Worm (Caenorhabditis elegans) whole organism, L2 larva: ENCODE data around the gene wht-7.

ENCODE experiments used
- C34F6.9 ChIP-seq: fragments of 150-350 bp; optimal IDR thresholded peaks from 2 replicates; lab custom pipeline; 2014; ENCODE audit warnings: missing biosample characterization, missing genetic modification characterization
- F13H6.1 ChIP-seq: sonication (generic microtip); optimal IDR thresholded peaks from 2 replicates; lab custom pipeline; 2016; ENCODE audit warnings: missing genetic modification characterization, missing compliant biosample characterization
- R02D3.7 ChIP-seq: fragments of 150-350 bp; optimal IDR thresholded peaks from 2 replicates; lab custom pipeline; 2014; ENCODE audit warnings: missing biosample characterization, missing genetic modification characterization
- Y55F3AM.14 ChIP-seq: fragments of 200-800 bp; sonication (Bioruptor generic); optimal IDR thresholded peaks from 2 replicates; lab custom pipeline; 2018; ENCODE audit warnings: mild to moderate bottlenecking, missing genetic modification characterization, missing compliant biosample characterization
- ZK546.5 ChIP-seq: sonication (generic microtip); optimal IDR thresholded peaks from 2 replicates; lab custom pipeline; 2017; ENCODE audit warnings: missing biosample characterization, missing genetic modification characterization
- alr-1 ChIP-seq: fragments of 150-350 bp; optimal IDR thresholded peaks from 2 replicates; lab custom pipeline; 2014; ENCODE audit warnings: missing biosample characterization, missing genetic modification characterization
- ama-1 ChIP-seq: fragments of 150-350 bp; optimal IDR thresholded peaks from 2 replicates; lab custom pipeline; 2018; ENCODE audit warnings: inconsistent platforms
- blmp-1 ChIP-seq: sonication (generic microtip); optimal IDR thresholded peaks from 2 replicates; lab custom pipeline; 2017; ENCODE audit warnings: missing genetic modification characterization, mild to moderate bottlenecking, missing compliant biosample characterization, antibody characterized with exemption, moderate library complexity; ENCODE audit not compliant: insufficient read depth
- ceh-16 ChIP-seq: fragments of 150-350 bp; optimal IDR thresholded peaks from 2 replicates; lab custom pipeline; 2014; ENCODE audit warnings: missing biosample characterization, missing genetic modification characterization
- ceh-82 ChIP-seq: fragments of 150-350 bp; optimal IDR thresholded peaks from 2 replicates; lab custom pipeline; 2014; ENCODE audit warnings: missing biosample characterization, missing genetic modification characterization
- crh-2 ChIP-seq: sonication (generic microtip); optimal IDR thresholded peaks from 2 replicates; lab custom pipeline; 2017; ENCODE audit warnings: missing biosample characterization, missing genetic modification characterization
- dmd-4 ChIP-seq: sonication (generic microtip); optimal IDR thresholded peaks from 2 replicates; lab custom pipeline; 2017; ENCODE audit warnings: missing biosample characterization, missing genetic modification characterization
- elt-1 ChIP-seq: fragments of 150-350 bp; optimal IDR thresholded peaks from 2 replicates; lab custom pipeline; 2014; ENCODE audit warnings: missing biosample characterization, missing genetic modification characterization
- elt-3 ChIP-seq: sonication (generic microtip); optimal IDR thresholded peaks from 2 replicates; lab custom pipeline; 2017; ENCODE audit warnings: missing biosample characterization, missing genetic modification characterization
- fos-1 ChIP-seq: fragments of 150-350 bp; optimal IDR thresholded peaks from 2 replicates; lab custom pipeline; 2014; ENCODE audit warnings: missing biosample characterization, missing genetic modification characterization
- gmeb-1 ChIP-seq: fragments of 150-350 bp; optimal IDR thresholded peaks from 2 replicates; lab custom pipeline; 2014; ENCODE audit warnings: missing biosample characterization, missing genetic modification characterization
- lin-11 ChIP-seq: fragments of 150-350 bp; sonication (generic microtip); optimal IDR thresholded peaks from 2 replicates; lab custom pipeline; 2014; ENCODE audit warnings: missing biosample characterization, missing genetic modification characterization, inconsistent platforms, mixed read lengths
- lin-13 ChIP-seq: fragments of 150-350 bp; optimal IDR thresholded peaks from 2 replicates; lab custom pipeline; 2014; ENCODE audit warnings: missing biosample characterization, missing genetic modification reagents, missing genetic modification characterization
- lin-39 ChIP-seq: fragments of 150-350 bp; optimal IDR thresholded peaks from 2 replicates; lab custom pipeline; 2014; ENCODE audit warnings: missing biosample characterization, missing genetic modification reagents, missing genetic modification characterization
- lsy-2 ChIP-seq, 2 experiments: fragments of 150-350 bp in 1 of 2; sonication (generic microtip) in 1 of 2; optimal IDR thresholded peaks; 2 replicates each; lab custom pipeline; 2014 to 2017; ENCODE audit warnings: missing biosample characterization in 2 of 2, missing genetic modification characterization in 2 of 2
- mab-5 ChIP-seq: fragments of 150-350 bp; optimal IDR thresholded peaks from 2 replicates; lab custom pipeline; 2014; ENCODE audit warnings: missing biosample characterization, missing genetic modification characterization
- mbf-1 ChIP-seq: sonication (generic microtip); optimal IDR thresholded peaks from 2 replicates; lab custom pipeline; 2017; ENCODE audit warnings: missing biosample characterization, missing genetic modification characterization
- mdl-1 ChIP-seq, 2 experiments: fragments of 150-350 bp in 1 of 2; sonication (generic microtip) in 1 of 2; optimal IDR thresholded peaks; 2 replicates each; lab custom pipeline; 2017; ENCODE audit warnings: missing biosample characterization in 2 of 2, missing genetic modification characterization in 2 of 2
- nhr-10 ChIP-seq: sonication (generic microtip); optimal IDR thresholded peaks from 2 replicates; lab custom pipeline; 2017; ENCODE audit warnings: missing biosample characterization, missing genetic modification characterization
- nhr-12 ChIP-seq: fragments of 150-350 bp; optimal IDR thresholded peaks from 2 replicates; lab custom pipeline; 2014; ENCODE audit warnings: missing biosample characterization, missing genetic modification characterization
- nhr-129 ChIP-seq: fragments of 150-350 bp; optimal IDR thresholded peaks from 2 replicates; lab custom pipeline; 2014; ENCODE audit warnings: missing biosample characterization, missing genetic modification characterization
- nhr-21 ChIP-seq: fragments of 150-350 bp; optimal IDR thresholded peaks from 2 replicates; lab custom pipeline; 2014; ENCODE audit warnings: missing biosample characterization, missing genetic modification characterization
- nhr-23 ChIP-seq: fragments of 150-350 bp; optimal IDR thresholded peaks from 2 replicates; lab custom pipeline; 2014; ENCODE audit warnings: missing biosample characterization, missing genetic modification reagents, missing genetic modification characterization
- nhr-237 ChIP-seq: fragments of 150-350 bp; optimal IDR thresholded peaks from 2 replicates; lab custom pipeline; 2014; ENCODE audit warnings: missing biosample characterization, missing genetic modification characterization
- nhr-25 ChIP-seq: fragments of 150-350 bp; sonication (generic microtip); optimal IDR thresholded peaks from 3 replicates; lab custom pipeline; 2014; ENCODE audit warnings: missing biosample characterization, missing genetic modification characterization
- nhr-6 ChIP-seq: fragments of 150-350 bp; optimal IDR thresholded peaks from 2 replicates; lab custom pipeline; 2014; ENCODE audit warnings: missing biosample characterization, missing genetic modification characterization
- nhr-77 ChIP-seq: fragments of 150-350 bp; optimal IDR thresholded peaks from 2 replicates; lab custom pipeline; 2014; ENCODE audit warnings: missing biosample characterization, missing genetic modification characterization
- peb-1 ChIP-seq: fragments of 150-350 bp; optimal IDR thresholded peaks from 2 replicates; lab custom pipeline; 2014; ENCODE audit warnings: missing biosample characterization, missing genetic modification characterization
- sem-4 ChIP-seq: fragments of 150-350 bp; optimal IDR thresholded peaks from 2 replicates; lab custom pipeline; 2014; ENCODE audit warnings: missing biosample characterization, missing genetic modification reagents, missing genetic modification characterization
- skn-1 ChIP-seq: sonication (generic microtip); optimal IDR thresholded peaks from 2 replicates; lab custom pipeline; 2017; ENCODE audit warnings: missing biosample characterization, missing genetic modification characterization
- sma-3 ChIP-seq: sonication (generic microtip); optimal IDR thresholded peaks from 2 replicates; lab custom pipeline; 2016; ENCODE audit warnings: missing genetic modification reagents, missing genetic modification characterization, missing compliant biosample characterization
- sma-9 ChIP-seq, 2 experiments: fragments of 150-350 bp in 1 of 2; sonication (generic microtip) in 1 of 2; optimal IDR thresholded peaks; 2 replicates each; lab custom pipeline; 2014 to 2016; ENCODE audit warnings: missing genetic modification characterization in 2 of 2, mild to moderate bottlenecking in 1 of 2, missing biosample characterization in 1 of 2, missing compliant biosample characterization in 1 of 2, missing genetic modification reagents in 1 of 2, moderate library complexity in 1 of 2
- snpc-4 ChIP-seq: fragments of 150-350 bp; optimal IDR thresholded peaks from 2 replicates; lab custom pipeline; 2014; ENCODE audit warnings: missing biosample characterization, missing genetic modification characterization
- unc-39 ChIP-seq: fragments of 150-350 bp; optimal IDR thresholded peaks from 2 replicates; lab custom pipeline; 2014; ENCODE audit warnings: missing biosample characterization, missing genetic modification characterization
- unc-55 ChIP-seq: fragments of 150-350 bp; sonication (generic microtip); optimal IDR thresholded peaks from 3 replicates; lab custom pipeline; 2014; ENCODE audit warnings: missing biosample characterization, missing genetic modification reagents, missing genetic modification characterization
- unc-62 ChIP-seq: fragments of 150-350 bp; optimal IDR thresholded peaks from 2 replicates; lab custom pipeline; 2014; ENCODE audit warnings: missing biosample characterization, missing genetic modification reagents, missing genetic modification characterization
- zag-1 ChIP-seq: fragments of 150-350 bp; optimal IDR thresholded peaks from 2 replicates; lab custom pipeline; 2014; ENCODE audit warnings: missing biosample characterization, missing genetic modification characterization
- ztf-11 ChIP-seq: sonication (generic microtip); optimal IDR thresholded peaks from 2 replicates; lab custom pipeline; 2017; ENCODE audit warnings: missing biosample characterization, missing genetic modification characterization
- ztf-4 ChIP-seq: fragments of 150-350 bp; optimal IDR thresholded peaks from 2 replicates; lab custom pipeline; 2014; ENCODE audit warnings: missing biosample characterization, missing genetic modification characterization

wht-7 gene

DNA sequence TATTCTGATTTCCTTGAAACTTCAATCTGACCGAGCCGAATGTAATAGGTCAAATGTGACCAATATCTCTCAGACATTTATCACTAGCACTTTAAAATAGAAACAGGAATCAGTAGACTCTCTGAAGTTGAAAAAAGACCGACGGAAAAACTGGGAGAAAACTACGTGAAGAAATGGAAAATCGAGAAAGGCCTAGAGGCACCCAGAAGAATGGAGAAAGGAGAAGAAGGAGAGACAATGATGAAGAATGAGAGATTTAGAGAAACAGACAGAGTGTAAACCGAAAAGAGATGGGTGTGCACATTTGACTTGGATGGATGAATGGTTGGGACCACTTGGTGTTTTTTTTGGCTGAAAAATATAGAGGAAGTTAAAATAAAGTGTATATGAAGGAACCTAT is 20.6 kb upstream of the wht-7 start:
- peak; percentile 74 for TF ChIP-seq nhr-129
- TF ChIP-seq unc-39 (tag; lab: Kevin White, UChicago): no peak
- TF ChIP-seq ZK546.5 (tag; lab: Kevin White, UChicago): no peak
- TF ChIP-seq mdl-1 (tag; optimal IDR thresholded peaks at IDR 0.05; lab: Kevin White, UChicago): no peak
- no peak for TF ChIP-seq lin-11 (tag; lab: Kevin White, UChicago)
- no peak for TF ChIP-seq dmd-4 (tag; lab: Kevin White, UChicago)
- peak; percentile 46 for TF ChIP-seq F13H6.1 (tag; lab: Kevin White, UChicago)
- no peak for TF ChIP-seq gmeb-1
- TF ChIP-seq nhr-12 (tag; lab: Kevin White, UChicago): no peak
- TF ChIP-seq lsy-2 (tag; optimal IDR thresholded peaks at IDR 0.05; lab: Kevin White, UChicago): peak in 1 of 2 experiments; percentile 60
- TF ChIP-seq Y55F3AM.14 (GFP tag; lab: Kevin White, UChicago): no peak
- peak; percentile 3 for TF ChIP-seq fos-1
- no peak for TF ChIP-seq nhr-6 (tag; lab: Kevin White, UChicago)
- TF ChIP-seq ztf-4 (tag; lab: Kevin White, UChicago): no peak
- no peak for TF ChIP-seq sem-4 (tag; lab: Kevin White, UChicago)
- TF ChIP-seq ama-1: peak; percentile 56
- no peak for TF ChIP-seq mbf-1 (tag; lab: Kevin White, UChicago)
- no peak for TF ChIP-seq nhr-10 (tag; lab: Kevin White, UChicago)
- TF ChIP-seq blmp-1: no peak
- no peak for TF ChIP-seq R02D3.7 (tag; lab: Kevin White, UChicago)
- no peak for TF ChIP-seq snpc-4 (tag; lab: Kevin White, UChicago)
- no peak for TF ChIP-seq ztf-11
- peak; percentile 37 for TF ChIP-seq sma-9 (GFP tag; optimal IDR thresholded peaks at IDR 0.05; lab: Kevin White, UChicago)
- TF ChIP-seq sma-9 (tag; optimal IDR thresholded peaks at IDR 0.05; lab: Kevin White, UChicago): no peak
- TF ChIP-seq nhr-21 (tag; lab: Kevin White, UChicago): no peak
- TF ChIP-seq ceh-16 (tag; lab: Kevin White, UChicago): no peak
- no peak for TF ChIP-seq unc-62 (GFP tag; lab: Kevin White, UChicago)
- TF ChIP-seq sma-3: no peak
- TF ChIP-seq lin-39 (tag; lab: Kevin White, UChicago): no peak
- TF ChIP-seq ceh-82 (tag; lab: Kevin White, UChicago): no peak
- TF ChIP-seq elt-3: no peak
- peak; percentile 32 for TF ChIP-seq crh-2 (tag; lab: Kevin White, UChicago)
- peak; percentile 13 for TF ChIP-seq nhr-25 (tag; lab: Kevin White, UChicago)
- no peak for TF ChIP-seq alr-1 (tag; lab: Kevin White, UChicago)
- TF ChIP-seq elt-1 (tag; lab: Kevin White, UChicago): no peak
- peak; percentile 80 for TF ChIP-seq C34F6.9 (tag; lab: Kevin White, UChicago)
- TF ChIP-seq lin-13 (GFP tag; lab: Kevin White, UChicago): no peak
- TF ChIP-seq nhr-237 (tag; lab: Kevin White, UChicago): no peak
- TF ChIP-seq nhr-77 (tag; lab: Kevin White, UChicago): no peak
- TF ChIP-seq unc-55 (GFP tag; lab: Kevin White, UChicago): peak; percentile 45
- no peak for TF ChIP-seq skn-1 (tag; lab: Kevin White, UChicago)
- TF ChIP-seq mab-5 (tag; lab: Kevin White, UChicago): peak; percentile 21
- TF ChIP-seq peb-1 (tag; lab: Kevin White, UChicago): no peak

- no peak for TF ChIP-seq elt-1 (tag; lab: Kevin White, UChicago)
- peak; percentile 42 for TF ChIP-seq nhr-129
- no peak for TF ChIP-seq elt-3
- no peak for TF ChIP-seq nhr-12 (tag; lab: Kevin White, UChicago)
- no peak for TF ChIP-seq zag-1 (tag; lab: Kevin White, UChicago)
- peak; percentile 36 for TF ChIP-seq crh-2 (tag; lab: Kevin White, UChicago)
- TF ChIP-seq sma-9 (GFP tag; optimal IDR thresholded peaks at IDR 0.05; lab: Kevin White, UChicago): no peak
- TF ChIP-seq sma-9 (tag; optimal IDR thresholded peaks at IDR 0.05; lab: Kevin White, UChicago): no peak
- TF ChIP-seq C34F6.9 (tag; lab: Kevin White, UChicago): peak; percentile 21
- no peak for TF ChIP-seq F13H6.1 (tag; lab: Kevin White, UChicago)
- peak; percentile 20 for TF ChIP-seq ama-1
- TF ChIP-seq nhr-10 (tag; lab: Kevin White, UChicago): no peak
- TF ChIP-seq lin-39 (tag; lab: Kevin White, UChicago): no peak
- TF ChIP-seq skn-1 (tag; lab: Kevin White, UChicago): no peak
- no peak for TF ChIP-seq mab-5 (tag; lab: Kevin White, UChicago)
- no peak for TF ChIP-seq nhr-23 (tag; lab: Kevin White, UChicago)
Measured at ce11 chrIII:6168497-6169227, 19.3 kb upstream of the wht-7 start, which contains the start of gene efk-1. TSS of gene efk-1 (minus strand) at chrIII:6168547.
